Worm (Caenorhabditis elegans) whole organism, midembryonic: ENCODE results near the gene glt-1.

Source experiments
- T22C8.4 ChIP-seq: fragments of 200-800 bp; sonication (Bioruptor generic); IDR thresholded peaks from 2 replicates; pipeline ENCODE4 v1.3.6; 2022; ENCODE audit warnings: missing genetic modification characterization, missing compliant biosample characterization
- cog-1 ChIP-seq: sonication (generic microtip); optimal IDR thresholded peaks from 2 replicates; lab custom pipeline; 2016; ENCODE audit warnings: missing genetic modification characterization, missing compliant biosample characterization
- flt-1 ChIP-seq: fragments of 200-800 bp; sonication (Bioruptor generic); IDR thresholded peaks from 2 replicates; pipeline ENCODE4 v1.3.6; 2022; ENCODE audit warnings: missing genetic modification characterization, missing compliant biosample characterization
- klf-2 ChIP-seq: fragments of 200-800 bp; sonication (Bioruptor generic); conservative IDR thresholded peaks from 2 replicates; pipeline ENCODE4 v1.3.6; 2022; ENCODE audit warnings: missing genetic modification reagents, missing genetic modification characterization, missing compliant biosample characterization
- med-1 ChIP-seq: sonication (generic microtip); optimal IDR thresholded peaks from 2 replicates; lab custom pipeline; 2017; ENCODE audit warnings: missing genetic modification characterization, mild to moderate bottlenecking, missing compliant biosample characterization, antibody characterized with exemption, missing genetic modification reagents; ENCODE audit not compliant: insufficient read depth
- ref-1 ChIP-seq: fragments of 200-800 bp; sonication (Bioruptor generic); conservative IDR thresholded peaks from 2 replicates; pipeline ENCODE4 v1.3.6; 2022; ENCODE audit warnings: missing genetic modification reagents, missing genetic modification characterization, missing compliant biosample characterization
- tab-1 ChIP-seq: fragments of 200-800 bp; sonication (Bioruptor generic); IDR thresholded peaks from 2 replicates; pipeline ENCODE4 v1.3.6; 2022; ENCODE audit warnings: missing genetic modification characterization, missing compliant biosample characterization
- ztf-23 ChIP-seq: fragments of 200-800 bp; sonication (Bioruptor generic); IDR thresholded peaks from 2 replicates; pipeline ENCODE4 v1.3.6; 2022; ENCODE audit warnings: missing genetic modification reagents, missing genetic modification characterization, missing compliant biosample characterization
- ztf-29 ChIP-seq: fragments of 200-800 bp; sonication (Bioruptor generic); IDR thresholded peaks from 2 replicates; pipeline ENCODE4 v1.3.6; 2022; ENCODE audit warnings: missing genetic modification reagents, missing genetic modification characterization, missing compliant biosample characterization

The glt-1 gene

ce11 chrX:3513715-3514114, 17.9 kb downstream of the glt-1 start:
- TF ChIP-seq ref-1 (GFP tag; lab: Robert Waterston, UW) (no peak), cog-1 (tag; lab: Kevin White, UChicago) (no peak), ztf-29 (GFP tag; lab: Robert Waterston, UW) (no peak), tab-1 (no peak), ztf-23 (GFP tag; lab: Robert Waterston, UW) (no peak)

- TF ChIP-seq tab-1 (no peak), cog-1 (tag; lab: Kevin White, UChicago) (no peak), flt-1 (GFP tag; lab: Robert Waterston, UW) (no peak), T22C8.4 (GFP tag; lab: Robert Waterston, UW) (no peak), med-1 (GFP tag; lab: Kevin White, UChicago) (no peak), ztf-29 (GFP tag; lab: Robert Waterston, UW) (no peak), ref-1 (GFP tag; lab: Robert Waterston, UW) (no peak), klf-2 (GFP tag; lab: Robert Waterston, UW) (no peak), ztf-23 (GFP tag; lab: Robert Waterston, UW) (no peak)
Measured at ce11 chrX:3517141-3517540, 21.3 kb downstream of the glt-1 start.

ce11 chrX:3518494-3518893, 22.7 kb downstream of the glt-1 start, which contains the start of gene npr-16:
TSS of gene npr-16 (plus strand) at chrX:3518794.
- no peak for TF ChIP-seq T22C8.4 (GFP tag; lab: Robert Waterston, UW)
- TF ChIP-seq cog-1 (tag; lab: Kevin White, UChicago) = no peak
- TF ChIP-seq med-1 (GFP tag; lab: Kevin White, UChicago) = no peak
- TF ChIP-seq klf-2 (GFP tag; lab: Robert Waterston, UW) = no peak
- TF ChIP-seq ztf-23 (GFP tag; lab: Robert Waterston, UW) = no peak
- no peak for TF ChIP-seq ztf-29 (GFP tag; lab: Robert Waterston, UW)
- no peak for TF ChIP-seq tab-1
- TF ChIP-seq ref-1 (GFP tag; lab: Robert Waterston, UW) = no peak
- TF ChIP-seq flt-1 (GFP tag; lab: Robert Waterston, UW) = no peak

- TF ChIP-seq klf-2 (GFP tag; lab: Robert Waterston, UW) (no peak), ref-1 (GFP tag; lab: Robert Waterston, UW) (no peak), flt-1 (GFP tag; lab: Robert Waterston, UW) (no peak), med-1 (GFP tag; lab: Kevin White, UChicago) (no peak), ztf-29 (GFP tag; lab: Robert Waterston, UW) (no peak), T22C8.4 (GFP tag; lab: Robert Waterston, UW) (no peak)
Measured at ce11 chrX:3526712-3527111, 30.9 kb downstream of the glt-1 start.

- no peak for TF ChIP-seq ztf-23 (GFP tag; lab: Robert Waterston, UW)
- TF ChIP-seq T22C8.4 (GFP tag; lab: Robert Waterston, UW) = no peak
- no peak for TF ChIP-seq flt-1 (GFP tag; lab: Robert Waterston, UW)
- no peak for TF ChIP-seq ref-1 (GFP tag; lab: Robert Waterston, UW)
- no peak for TF ChIP-seq tab-1
- TF ChIP-seq klf-2 (GFP tag; lab: Robert Waterston, UW) = no peak
- TF ChIP-seq med-1 (GFP tag; lab: Kevin White, UChicago) = no peak
- TF ChIP-seq cog-1 (tag; lab: Kevin White, UChicago) = no peak
- TF ChIP-seq ztf-29 (GFP tag; lab: Robert Waterston, UW) = no peak
Measured at ce11 chrX:3532919-3533318, 37.1 kb downstream of the glt-1 start, which contains the start of gene F56B6.6. TSS of gene F56B6.6 (minus strand) at chrX:3533019.

ce11 chrX:3534218-3534617, 38.4 kb downstream of the glt-1 start:
- no peak for TF ChIP-seq T22C8.4 (GFP tag; lab: Robert Waterston, UW)
- no peak for TF ChIP-seq cog-1 (tag; lab: Kevin White, UChicago)
- no peak for TF ChIP-seq ztf-23 (GFP tag; lab: Robert Waterston, UW)
- no peak for TF ChIP-seq ref-1 (GFP tag; lab: Robert Waterston, UW)
- no peak for TF ChIP-seq tab-1
- TF ChIP-seq flt-1 (GFP tag; lab: Robert Waterston, UW) = no peak
- no peak for TF ChIP-seq ztf-29 (GFP tag; lab: Robert Waterston, UW)
- no peak for TF ChIP-seq klf-2 (GFP tag; lab: Robert Waterston, UW)

- no peak for TF ChIP-seq ztf-23 (GFP tag; lab: Robert Waterston, UW)
- TF ChIP-seq cog-1 (tag; lab: Kevin White, UChicago) = no peak
- TF ChIP-seq med-1 (GFP tag; lab: Kevin White, UChicago) = no peak
- TF ChIP-seq T22C8.4 (GFP tag; lab: Robert Waterston, UW) = no peak
- no peak for TF ChIP-seq ztf-29 (GFP tag; lab: Robert Waterston, UW)
- TF ChIP-seq klf-2 (GFP tag; lab: Robert Waterston, UW) = no peak
- TF ChIP-seq flt-1 (GFP tag; lab: Robert Waterston, UW) = no peak
- TF ChIP-seq tab-1 = no peak
- no peak for TF ChIP-seq ref-1 (GFP tag; lab: Robert Waterston, UW)
Measured at ce11 chrX:3535505-3535904, 39.7 kb downstream of the glt-1 start.

- TF ChIP-seq klf-2 (GFP tag; lab: Robert Waterston, UW) = no peak
- no peak for TF ChIP-seq flt-1 (GFP tag; lab: Robert Waterston, UW)
- TF ChIP-seq T22C8.4 (GFP tag; lab: Robert Waterston, UW) = no peak
- no peak for TF ChIP-seq ztf-29 (GFP tag; lab: Robert Waterston, UW)
- no peak for TF ChIP-seq med-1 (GFP tag; lab: Kevin White, UChicago)
- TF ChIP-seq tab-1 = no peak
- TF ChIP-seq cog-1 (tag; lab: Kevin White, UChicago) = no peak
- no peak for TF ChIP-seq ref-1 (GFP tag; lab: Robert Waterston, UW)
- TF ChIP-seq ztf-23 (GFP tag; lab: Robert Waterston, UW) = no peak
Measured at ce11 chrX:3536302-3537251, 40.8 kb downstream of the glt-1 start.
